Worm (Caenorhabditis elegans) whole organism, late embryonic: ENCODE data around the gene hex-5.

Experiments used
- K09A11.1 ChIP-seq: sonication (generic microtip); optimal IDR thresholded peaks from 2 replicates; lab custom pipeline; 2017; ENCODE audit warnings: antibody characterized with exemption, mild to moderate bottlenecking, missing genetic modification characterization, missing compliant biosample characterization; ENCODE audit not compliant: insufficient read depth
- ahr-1 ChIP-seq: sonication (generic microtip); optimal IDR thresholded peaks from 2 replicates; lab custom pipeline; 2016; ENCODE audit warnings: missing genetic modification characterization, missing compliant biosample characterization
- ama-1 ChIP-seq: fragments of 150-350 bp; optimal IDR thresholded peaks from 2 replicates; lab custom pipeline; 2014
- ceh-14 ChIP-seq: sonication (generic microtip); optimal IDR thresholded peaks from 2 replicates; lab custom pipeline; 2016; ENCODE audit warnings: missing genotype, missing genetic modification characterization, missing compliant biosample characterization
- ceh-22 ChIP-seq: sonication (generic microtip); optimal IDR thresholded peaks from 2 replicates; lab custom pipeline; 2017; ENCODE audit warnings: missing biosample characterization, missing genetic modification characterization
- ceh-24 ChIP-seq: sonication (generic microtip); optimal IDR thresholded peaks from 2 replicates; lab custom pipeline; 2016; ENCODE audit warnings: mild to moderate bottlenecking, missing genetic modification characterization, missing compliant biosample characterization
- ceh-34 ChIP-seq: sonication (generic microtip); optimal IDR thresholded peaks from 2 replicates; lab custom pipeline; 2016; ENCODE audit warnings: mild to moderate bottlenecking, missing genetic modification characterization, missing compliant biosample characterization
- ceh-48 ChIP-seq: sonication (generic microtip); optimal IDR thresholded peaks from 2 replicates; lab custom pipeline; 2016; ENCODE audit warnings: missing genetic modification characterization, inconsistent platforms, missing compliant biosample characterization
- ceh-6 ChIP-seq: fragments of 200-800 bp; sonication (Bioruptor generic); optimal IDR thresholded peaks from 2 replicates; lab custom pipeline; 2018; ENCODE audit warnings: mild to moderate bottlenecking, missing genetic modification characterization, missing compliant biosample characterization
- ceh-9 ChIP-seq: sonication (generic microtip); optimal IDR thresholded peaks from 2 replicates; lab custom pipeline; 2016; ENCODE audit warnings: mild to moderate bottlenecking, missing genetic modification characterization, inconsistent platforms, missing compliant biosample characterization
- che-1 ChIP-seq: sonication (generic microtip); optimal IDR thresholded peaks from 2 replicates; lab custom pipeline; 2016; ENCODE audit warnings: mild to moderate bottlenecking, missing genetic modification characterization, missing compliant biosample characterization
- dve-1 ChIP-seq: sonication (generic microtip); optimal IDR thresholded peaks from 2 replicates; lab custom pipeline; 2017; ENCODE audit warnings: antibody characterized with exemption, mild to moderate bottlenecking, missing genetic modification characterization, missing compliant biosample characterization
- elt-2 ChIP-seq: sonication (generic microtip); optimal IDR thresholded peaks from 2 replicates; lab custom pipeline; 2016; ENCODE audit warnings: missing genetic modification reagents, missing genetic modification characterization, missing compliant biosample characterization
- elt-4 ChIP-seq: sonication (generic microtip); optimal IDR thresholded peaks from 2 replicates; lab custom pipeline; 2016; ENCODE audit warnings: missing genetic modification characterization, missing compliant biosample characterization
- ets-4 ChIP-seq: sonication (generic microtip); optimal IDR thresholded peaks from 2 replicates; lab custom pipeline; 2016; ENCODE audit warnings: missing genetic modification characterization, missing compliant biosample characterization
- gmeb-2 ChIP-seq: sonication (generic microtip); optimal IDR thresholded peaks from 2 replicates; lab custom pipeline; 2016; ENCODE audit warnings: missing genetic modification characterization, inconsistent platforms, missing compliant biosample characterization
- hlh-15 ChIP-seq: sonication (generic microtip); optimal IDR thresholded peaks from 2 replicates; lab custom pipeline; 2016; ENCODE audit warnings: missing genetic modification characterization, missing compliant biosample characterization
- hlh-8 ChIP-seq: sonication (generic microtip); optimal IDR thresholded peaks from 2 replicates; lab custom pipeline; 2016; ENCODE audit warnings: missing genotype, missing genetic modification characterization, missing compliant biosample characterization
- lin-11 ChIP-seq: fragments of 200-800 bp; sonication (Bioruptor generic); optimal IDR thresholded peaks from 2 replicates; lab custom pipeline; 2018; ENCODE audit warnings: mild to moderate bottlenecking, missing genetic modification characterization, missing compliant biosample characterization
- madf-2 ChIP-seq: sonication (generic microtip); optimal IDR thresholded peaks from 2 replicates; lab custom pipeline; 2017; ENCODE audit warnings: missing genetic modification characterization, missing compliant biosample characterization
- mec-3 ChIP-seq: sonication (generic microtip); optimal IDR thresholded peaks from 2 replicates; lab custom pipeline; 2016; ENCODE audit warnings: borderline replicate concordance, missing genetic modification characterization, missing compliant biosample characterization
- nfya-1 ChIP-seq: sonication (generic microtip); optimal IDR thresholded peaks from 2 replicates; lab custom pipeline; 2017; ENCODE audit warnings: missing genetic modification characterization, mild to moderate bottlenecking, missing compliant biosample characterization, antibody characterized with exemption, moderate library complexity
- nhr-11 ChIP-seq: fragments of 150-350 bp; optimal IDR thresholded peaks from 2 replicates; lab custom pipeline; 2014; ENCODE audit warnings: missing biosample characterization, missing genetic modification characterization
- pag-3 ChIP-seq: sonication (generic microtip); optimal IDR thresholded peaks from 2 replicates; lab custom pipeline; 2016; ENCODE audit warnings: missing compliant biosample characterization, missing genetic modification characterization, borderline replicate concordance
- pat-9 ChIP-seq: fragments of 200-800 bp; sonication (Bioruptor generic); optimal IDR thresholded peaks from 2 replicates; lab custom pipeline; 2018; ENCODE audit warnings: mild to moderate bottlenecking, missing genetic modification characterization, moderate library complexity, missing compliant biosample characterization
- pax-1 ChIP-seq: fragments of 150-350 bp; optimal IDR thresholded peaks from 2 replicates; lab custom pipeline; 2014; ENCODE audit warnings: missing biosample characterization, missing genetic modification characterization
- pha-4 ChIP-seq: fragments of 150-350 bp; optimal IDR thresholded peaks from 2 replicates; lab custom pipeline; 2018; ENCODE audit warnings: missing biosample characterization, missing genetic modification reagents, missing genetic modification characterization
- pqm-1 ChIP-seq: sonication (generic microtip); optimal IDR thresholded peaks from 2 replicates; lab custom pipeline; 2016; ENCODE audit warnings: missing genetic modification characterization, missing compliant biosample characterization
- ref-2 ChIP-seq: sonication (generic microtip); optimal IDR thresholded peaks from 2 replicates; lab custom pipeline; 2016; ENCODE audit warnings: missing genetic modification characterization, missing compliant biosample characterization
- rnt-1 ChIP-seq: sonication (generic microtip); optimal IDR thresholded peaks from 2 replicates; lab custom pipeline; 2016; ENCODE audit warnings: missing genetic modification characterization, missing compliant biosample characterization
- sdc-2 ChIP-seq: sonication (generic microtip); optimal IDR thresholded peaks from 2 replicates; lab custom pipeline; 2016; ENCODE audit warnings: missing genotype, missing genetic modification characterization, missing compliant biosample characterization
- sox-2 ChIP-seq: fragments of 200-800 bp; sonication (Bioruptor generic); IDR thresholded peaks from 2 replicates; pipeline ENCODE4 v1.3.6; 2022; ENCODE audit warnings: missing genetic modification reagents, missing genetic modification characterization, missing compliant biosample characterization
- syd-9 ChIP-seq: sonication (generic microtip); optimal IDR thresholded peaks from 2 replicates; lab custom pipeline; 2016; ENCODE audit warnings: mild to moderate bottlenecking, missing genetic modification characterization, moderate library complexity, missing compliant biosample characterization
- tbx-2 ChIP-seq: sonication (generic microtip); optimal IDR thresholded peaks from 2 replicates; lab custom pipeline; 2016; ENCODE audit warnings: missing genetic modification characterization, missing compliant biosample characterization
- unc-3 ChIP-seq, 2 experiments: fragments of 200-800 bp in 1 of 2; sonication (Bioruptor generic) in 1 of 2; sonication (generic microtip) in 1 of 2; conservative IDR thresholded peaks in 1 of 2; optimal IDR thresholded peaks in 1 of 2; 2 replicates each; pipeline versions ENCODE4 v1.3.6 to Lab custom; 2016 to 2022; ENCODE audit warnings: missing compliant biosample characterization in 2 of 2, missing genetic modification characterization in 2 of 2, missing genetic modification reagents in 1 of 2
- unc-42 ChIP-seq: sonication (generic microtip); optimal IDR thresholded peaks from 2 replicates; lab custom pipeline; 2016; ENCODE audit warnings: missing genotype, missing genetic modification characterization, missing compliant biosample characterization
- zip-5 ChIP-seq: sonication (generic microtip); optimal IDR thresholded peaks from 2 replicates; lab custom pipeline; 2016; ENCODE audit warnings: missing genetic modification characterization, missing compliant biosample characterization

The hex-5 gene

DNA sequence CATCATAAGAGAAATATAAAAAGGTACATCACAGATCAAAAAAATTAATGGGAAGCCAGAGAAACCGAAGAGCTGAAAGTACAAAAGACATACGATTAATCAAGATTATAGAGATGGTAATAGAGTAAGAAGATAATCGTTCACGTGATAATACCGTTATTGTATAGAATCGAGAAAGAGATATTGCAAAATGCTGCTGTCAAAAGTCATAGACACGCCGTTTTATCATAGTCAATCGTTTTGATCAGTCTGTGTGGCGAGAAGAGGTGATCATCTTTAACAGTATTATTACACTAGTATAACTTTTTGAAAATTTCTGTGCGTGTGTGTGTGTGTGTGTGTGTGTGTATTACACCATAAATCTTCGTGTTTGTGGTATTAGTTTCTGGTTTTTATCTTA is 10.7 kb downstream of the hex-5 start:
- TF ChIP-seq lin-11 (tag; lab: Kevin White, UChicago) (no peak), ceh-6 (GFP tag; lab: Kevin White, UChicago) (no peak), pax-1 (tag; lab: Kevin White, UChicago) (no peak), rnt-1 (no peak), hlh-8 (tag; lab: Kevin White, UChicago) (no peak), unc-3 (GFP tag; conservative IDR thresholded peaks at IDR 0.05; lab: Robert Waterston, UW) (no peak), unc-3 (tag; optimal IDR thresholded peaks at IDR 0.05; lab: Kevin White, UChicago) (no peak), syd-9 (tag; lab: Kevin White, UChicago) (no peak), nhr-11 (tag; lab: Kevin White, UChicago) (no peak), ceh-48 (no peak), gmeb-2 (tag; lab: Kevin White, UChicago) (no peak), sox-2 (no peak), sdc-2 (tag; lab: Kevin White, UChicago) (no peak)
- TF ChIP-seq, all 69 proteins: peak for 0

DNA sequence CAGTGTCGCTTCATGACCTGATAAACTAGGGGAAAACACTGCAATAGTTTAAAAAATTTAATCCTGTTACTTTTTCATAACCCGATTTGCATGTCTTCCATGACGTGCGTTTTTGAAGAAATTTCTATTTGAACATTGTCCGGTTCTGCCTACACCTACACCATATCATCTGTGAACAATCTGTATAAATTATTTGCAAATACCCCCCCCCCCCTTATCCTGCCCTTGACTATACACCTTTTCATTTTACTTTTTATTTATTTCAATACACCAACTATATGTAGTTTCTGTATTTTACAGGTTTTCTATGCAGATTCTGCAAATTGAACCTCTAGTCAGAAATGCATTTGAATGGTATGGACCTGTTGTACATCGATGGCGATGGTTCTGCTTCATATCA is 16.9 kb downstream of the hex-5 start, which contains the start of gene daf-6:
Gene daf-6, plus strand, starts transcription at position 301 of the 400 bp plus-strand sequence.
- TF ChIP-seq ceh-14 (tag; lab: Kevin White, UChicago) (no peak), mec-3 (tag; lab: Kevin White, UChicago) (no peak), dve-1 (no peak), elt-2 (tag; lab: Kevin White, UChicago) (no peak), nfya-1 (tag; lab: Kevin White, UChicago) (no peak), zip-5 (tag; lab: Kevin White, UChicago) (no peak), ets-4 (tag; lab: Kevin White, UChicago) (no peak), pha-4 (tag; lab: Kevin White, UChicago) (no peak), ceh-9 (tag; lab: Kevin White, UChicago) (no peak), K09A11.1 (tag; lab: Kevin White, UChicago) (no peak), pag-3 (no peak), elt-4 (tag; lab: Kevin White, UChicago) (no peak), unc-42 (tag; lab: Kevin White, UChicago) (no peak), ceh-22 (tag; lab: Kevin White, UChicago) (no peak), pqm-1 (tag; lab: Kevin White, UChicago) (no peak), rnt-1 (no peak), pat-9 (tag; lab: Kevin White, UChicago) (no peak), che-1 (tag; lab: Kevin White, UChicago) (no peak)

DNA sequence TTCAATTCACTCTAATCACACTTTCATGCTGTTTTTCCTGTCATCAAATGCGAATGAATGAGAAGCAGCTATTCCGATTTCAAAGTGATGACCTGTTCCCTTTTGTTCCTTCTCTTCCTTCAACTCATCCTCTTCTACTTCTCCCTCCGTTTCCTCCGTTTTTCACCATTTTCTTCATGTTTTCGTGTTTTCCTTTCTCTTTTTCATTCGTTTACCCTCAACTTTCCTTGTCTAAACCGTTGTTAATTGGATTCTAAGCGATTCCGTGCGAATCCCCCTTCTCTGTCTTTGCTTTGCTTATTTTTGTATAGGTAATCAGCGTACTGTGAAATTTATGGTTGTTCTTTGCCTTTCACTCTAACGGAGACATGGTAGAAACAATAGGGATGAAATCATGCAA is 19.2 kb downstream of the hex-5 start:
- TF ChIP-seq ahr-1 (tag; lab: Kevin White, UChicago) (no peak), unc-3 (GFP tag; conservative IDR thresholded peaks at IDR 0.05; lab: Robert Waterston, UW) (no peak), unc-3 (tag; optimal IDR thresholded peaks at IDR 0.05; lab: Kevin White, UChicago) (no peak), madf-2 (tag; lab: Kevin White, UChicago) (no peak), ceh-22 (tag; lab: Kevin White, UChicago) (no peak), hlh-15 (tag; lab: Kevin White, UChicago) (no peak)

DNA sequence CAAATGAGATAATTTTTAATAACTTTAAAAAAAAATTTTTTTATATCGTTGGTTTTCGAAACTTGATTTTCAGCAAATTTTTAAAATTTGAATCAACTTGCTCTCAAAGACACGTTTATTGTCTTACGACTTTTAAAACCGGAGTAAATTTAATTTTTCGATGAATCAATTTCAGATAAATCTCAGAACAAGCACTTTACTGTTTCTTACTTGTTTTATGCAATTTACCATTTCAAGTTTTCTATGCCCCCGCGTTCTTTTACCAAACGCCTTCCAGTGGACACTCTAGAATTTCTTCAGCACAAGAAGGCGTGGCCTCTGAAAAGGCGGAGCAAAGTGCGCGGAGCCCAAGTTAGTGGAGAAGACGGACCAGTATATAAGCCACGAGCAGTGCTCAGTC is 23.9 kb downstream of the hex-5 start, which contains the start of gene flp-8:
Gene flp-8, plus strand, starts transcription at position 301 of the 400 bp plus-strand sequence.
- TF ChIP-seq tbx-2 (tag; lab: Kevin White, UChicago) (no peak), syd-9 (tag; lab: Kevin White, UChicago) (no peak), ama-1 (lab: Kevin White, UChicago) (no peak), gmeb-2 (tag; lab: Kevin White, UChicago) (no peak), zip-5 (tag; lab: Kevin White, UChicago) (no peak), ref-2 (tag; lab: Kevin White, UChicago) (no peak), ceh-34 (tag; lab: Kevin White, UChicago) (no peak), unc-42 (tag; lab: Kevin White, UChicago) (no peak), ceh-24 (tag; lab: Kevin White, UChicago) (no peak)
